Worm (Caenorhabditis elegans): ENCODE data around the gene npr-42.

The npr-42 gene

DNA sequence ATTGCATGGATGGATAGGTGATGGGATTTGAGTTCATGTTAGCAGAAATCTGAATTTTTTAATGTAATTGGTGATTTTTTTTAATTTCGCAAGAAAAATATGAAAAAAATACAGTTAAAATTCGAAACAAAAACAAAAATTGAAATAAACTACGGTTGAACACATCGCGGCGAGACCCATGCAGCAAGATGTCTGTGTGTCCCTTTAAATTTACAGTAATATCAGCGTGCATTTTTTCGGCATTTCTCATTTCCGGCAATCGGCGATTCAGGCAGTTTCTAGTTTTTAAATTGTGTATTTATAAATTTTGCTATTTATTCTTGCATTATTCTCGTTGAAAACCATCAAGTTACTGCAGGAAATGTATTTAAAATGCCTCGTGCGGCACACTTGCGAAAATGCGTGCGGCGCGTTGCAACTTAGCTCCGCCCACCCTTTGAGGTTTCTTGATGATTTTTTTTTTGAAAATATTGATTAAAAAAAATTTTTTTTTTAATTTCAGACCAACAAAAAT lies 38.2 kb upstream of the npr-42 start, which contains the start of the genes fbxc-44 and C16A11.2 (continued):
- TF ChIP-seq cebp-2 (GFP tag; IDR thresholded peaks at IDR 0.05) = no peak
- no peak for TF ChIP-seq madf-10 (tag; optimal IDR thresholded peaks at IDR 0.05)
- no peak for TF ChIP-seq attf-5 (GFP tag; optimal IDR thresholded peaks at IDR 0.05)
- no peak for TF ChIP-seq nhr-80 (tag; optimal IDR thresholded peaks at IDR 0.05)
- TF ChIP-seq lin-40 (tag; optimal IDR thresholded peaks at IDR 0.05) = no peak
- no peak for TF ChIP-seq unc-62 (GFP tag; optimal IDR thresholded peaks at IDR 0.05)
- TF ChIP-seq Y95B8A.8 (GFP tag; IDR thresholded peaks at IDR 0.05) = no peak
- TF ChIP-seq akir-1 (GFP tag; optimal IDR thresholded peaks at IDR 0.05) = no peak
- TF ChIP-seq Y79H2A.3 (GFP tag; conservative IDR thresholded peaks at IDR 0.05) = no peak
- no peak for TF ChIP-seq ztf-3 (GFP tag; optimal IDR thresholded peaks at IDR 0.05)
- TF ChIP-seq nfya-1 (tag; optimal IDR thresholded peaks at IDR 0.05; ENCODE audit: borderline replicate concordance, insufficient read depth) = no peak
- TF ChIP-seq B0336.3 (GFP tag; IDR thresholded peaks at IDR 0.05) = peak; percentile 49; the same call in 1 of the 2 replicates
- no peak for TF ChIP-seq Y67H2A.10 (GFP tag; conservative IDR thresholded peaks at IDR 0.05)
- no peak; the same call in 1 of the 2 replicates for TF ChIP-seq nfyb-1 (GFP tag; IDR thresholded peaks at IDR 0.05)
- TF ChIP-seq B0035.1 (tag; optimal IDR thresholded peaks at IDR 0.05) = no peak
- no peak for TF ChIP-seq hmg-20 (GFP tag; IDR thresholded peaks at IDR 0.05)
- TF ChIP-seq rcor-1 (GFP tag; IDR thresholded peaks at IDR 0.05) = no peak
- peak in 1 of 2 experiments; percentile 9 for TF ChIP-seq let-607 (tag; optimal IDR thresholded peaks at IDR 0.05)
- TF ChIP-seq lsy-27 (tag; optimal IDR thresholded peaks at IDR 0.05; ENCODE audit: borderline replicate concordance, insufficient read depth) = no peak
- no peak for TF ChIP-seq lin-26 (GFP tag; IDR thresholded peaks at IDR 0.05)
- TF ChIP-seq madf-3 (GFP tag; IDR thresholded peaks at IDR 0.05) = no peak
- no peak for TF ChIP-seq T26A5.8 (tag; optimal IDR thresholded peaks at IDR 0.05)
- TF ChIP-seq zim-3 (tag; optimal IDR thresholded peaks at IDR 0.05) = no peak
- no peak for TF ChIP-seq dpl-1 (GFP tag; optimal IDR thresholded peaks at IDR 0.05)
- peak; percentile 94 for TF ChIP-seq F33H1.4 (GFP tag; IDR thresholded peaks at IDR 0.05)
- no peak for TF ChIP-seq cebp-1 (GFP tag; IDR thresholded peaks at IDR 0.05)
- peak; percentile 52 for TF ChIP-seq cebp-1 (tag; optimal IDR thresholded peaks at IDR 0.05)
- no peak for TF ChIP-seq hsf-1 (GFP tag; IDR thresholded peaks at IDR 0.05)
- no peak for TF ChIP-seq mes-4 (tag; optimal IDR thresholded peaks at IDR 0.05)
- peak; percentile 56; the same call in 1 of the 2 replicates for TF ChIP-seq D2030.7 (GFP tag; IDR thresholded peaks at IDR 0.05)
- TF ChIP-seq lsl-1 (GFP tag; optimal IDR thresholded peaks at IDR 0.05) = peak; percentile 96
- no peak for TF ChIP-seq tbx-9 (tag; optimal IDR thresholded peaks at IDR 0.05; ENCODE audit: borderline replicate concordance)
- no peak for TF ChIP-seq snpc-3.4 (tag; optimal IDR thresholded peaks at IDR 0.05)
- peak; percentile 92 for TF ChIP-seq madf-6 (GFP tag; IDR thresholded peaks at IDR 0.05)
- TF ChIP-seq fkh-3 (tag; optimal IDR thresholded peaks at IDR 0.05) = no peak
- TF ChIP-seq rpc-1 (optimal IDR thresholded peaks at IDR 0.05) = peak; percentile 13
- TF ChIP-seq rpc-1 (tag; optimal IDR thresholded peaks at IDR 0.05) = no peak
- TF ChIP-seq F52B5.7 (tag; optimal IDR thresholded peaks at IDR 0.05) = no peak
- TF ChIP-seq egl-18 (GFP tag; IDR thresholded peaks at IDR 0.05) = no peak
- no peak for TF ChIP-seq ztf-26 (tag; optimal IDR thresholded peaks at IDR 0.05)
- no peak for TF ChIP-seq gei-17 (GFP tag; optimal IDR thresholded peaks at IDR 0.05)
- peak; percentile 96 for TF ChIP-seq xnd-1 (tag; optimal IDR thresholded peaks at IDR 0.05)
- TF ChIP-seq K11D2.4 (GFP tag; IDR thresholded peaks at IDR 0.05) = no peak
- no peak for TF ChIP-seq F57C9.4 (tag; optimal IDR thresholded peaks at IDR 0.05)
- no peak for TF ChIP-seq B0261.1 (tag; optimal IDR thresholded peaks at IDR 0.05)
- TF ChIP-seq ztf-18 (tag; optimal IDR thresholded peaks at IDR 0.05) = no peak
- no peak for TF ChIP-seq lin-35 (GFP tag; optimal IDR thresholded peaks at IDR 0.05)
- no peak for TF ChIP-seq nhr-120 (GFP tag; IDR thresholded peaks at IDR 0.05)
- no peak for TF ChIP-seq F39B2.1 (GFP tag; IDR thresholded peaks at IDR 0.05)

Measured in whole organism, young adult.